Worm (Caenorhabditis elegans) whole organism, L3 larva: ENCODE measurements around the gene pafo-1.
A peak's percentile ranks its signal among the peaks of the same experiment; 100 is the strongest.
"Not testable (repeated sequence)": the region's sequence is repeated elsewhere in the genome, so short reads cannot be mapped to it uniquely, and the experiment has no call there.

Source experiments
- R02D3.7 ChIP-seq: fragments of 150-350 bp; optimal IDR thresholded peaks from 2 replicates; lab custom pipeline; 2014; ENCODE audit warnings: missing biosample characterization, missing genetic modification characterization
- ZK546.5 ChIP-seq: sonication (generic microtip); optimal IDR thresholded peaks from 2 replicates; lab custom pipeline; 2017; ENCODE audit warnings: missing biosample characterization, missing genetic modification characterization
- aly-2 ChIP-seq: fragments of 150-350 bp; optimal IDR thresholded peaks from 2 replicates; lab custom pipeline; 2014; ENCODE audit warnings: missing biosample characterization, missing genetic modification characterization
- ama-1 ChIP-seq: fragments of 150-350 bp; optimal IDR thresholded peaks from 2 replicates; lab custom pipeline; 2018
- ceh-16 ChIP-seq: sonication (generic microtip); optimal IDR thresholded peaks from 2 replicates; lab custom pipeline; 2017; ENCODE audit warnings: missing biosample characterization, missing genetic modification characterization
- ceh-28 ChIP-seq: fragments of 150-350 bp; optimal IDR thresholded peaks from 2 replicates; lab custom pipeline; 2014; ENCODE audit warnings: missing biosample characterization, missing genetic modification reagents, missing genetic modification characterization
- ceh-82 ChIP-seq: fragments of 150-350 bp; optimal IDR thresholded peaks from 2 replicates; lab custom pipeline; 2014; ENCODE audit warnings: missing biosample characterization, missing genetic modification characterization
- ceh-9 ChIP-seq: sonication (generic microtip); optimal IDR thresholded peaks from 2 replicates; lab custom pipeline; 2018; ENCODE audit warnings: missing biosample characterization, missing genetic modification characterization
- egl-27 ChIP-seq: sonication (generic microtip); optimal IDR thresholded peaks from 4 replicates; lab custom pipeline; 2017; ENCODE audit warnings: missing biosample characterization, missing genetic modification reagents, missing genetic modification characterization
- egl-5 ChIP-seq: fragments of 150-350 bp; optimal IDR thresholded peaks from 2 replicates; lab custom pipeline; 2017; ENCODE audit warnings: missing biosample characterization, missing genetic modification reagents, missing genetic modification characterization, inconsistent platforms
- elt-1 ChIP-seq: fragments of 150-350 bp; optimal IDR thresholded peaks from 2 replicates; lab custom pipeline; 2014; ENCODE audit warnings: missing biosample characterization, missing genetic modification characterization
- elt-2 ChIP-seq: sonication (generic microtip); optimal IDR thresholded peaks from 2 replicates; lab custom pipeline; 2016; ENCODE audit warnings: missing genetic modification reagents, mild to moderate bottlenecking, missing genetic modification characterization, missing compliant biosample characterization
- elt-3 ChIP-seq, 3 experiments: fragments of 150-350 bp in 1 of 3; sonication (generic microtip) in 2 of 3; optimal IDR thresholded peaks; 2 replicates in 2 of 3; 4 replicates in 1 of 3; lab custom pipeline; 2014 to 2017; ENCODE audit warnings: missing biosample characterization in 3 of 3, missing genetic modification characterization in 3 of 3
- eor-1 ChIP-seq, 2 experiments: fragments of 150-350 bp; optimal IDR thresholded peaks; 2 replicates each; lab custom pipeline; 2014 to 2018; ENCODE audit warnings: missing biosample characterization in 2 of 2, missing genetic modification characterization in 2 of 2
- fkh-10 ChIP-seq: sonication (generic microtip); optimal IDR thresholded peaks from 2 replicates; lab custom pipeline; 2017; ENCODE audit warnings: missing biosample characterization, missing genetic modification reagents, missing genetic modification characterization
- hmg-11 ChIP-seq: sonication (generic microtip); optimal IDR thresholded peaks from 2 replicates; lab custom pipeline; 2016; ENCODE audit warnings: missing genetic modification characterization, missing compliant biosample characterization
- jun-1 ChIP-seq: fragments of 150-350 bp; optimal IDR thresholded peaks from 2 replicates; lab custom pipeline; 2014; ENCODE audit warnings: missing biosample characterization, missing genetic modification reagents, missing genetic modification characterization
- lin-15B ChIP-seq: fragments of 150-350 bp; optimal IDR thresholded peaks from 2 replicates; lab custom pipeline; 2014; ENCODE audit warnings: missing biosample characterization, missing genetic modification characterization
- lin-39 ChIP-seq: fragments of 150-350 bp; optimal IDR thresholded peaks from 2 replicates; lab custom pipeline; 2018; ENCODE audit warnings: missing biosample characterization, missing genetic modification reagents, missing genetic modification characterization
- lsy-12 ChIP-seq: sonication (generic microtip); optimal IDR thresholded peaks from 2 replicates; lab custom pipeline; 2016; ENCODE audit warnings: mild to moderate bottlenecking, missing genetic modification characterization, missing compliant biosample characterization
- mml-1 ChIP-seq: fragments of 150-350 bp; sonication (generic microtip); optimal IDR thresholded peaks from 3 replicates; lab custom pipeline; 2014; ENCODE audit warnings: missing biosample characterization, missing genetic modification characterization
- nfya-1 ChIP-seq: sonication (generic microtip); optimal IDR thresholded peaks from 2 replicates; lab custom pipeline; 2017; ENCODE audit warnings: missing genetic modification characterization, mild to moderate bottlenecking, missing compliant biosample characterization, antibody characterized with exemption, moderate library complexity; ENCODE audit not compliant: insufficient read depth
- nhr-12 ChIP-seq: fragments of 150-350 bp; optimal IDR thresholded peaks from 2 replicates; lab custom pipeline; 2014; ENCODE audit warnings: missing biosample characterization, missing genetic modification characterization
- nhr-23 ChIP-seq: fragments of 150-350 bp; optimal IDR thresholded peaks from 2 replicates; lab custom pipeline; 2014; ENCODE audit warnings: missing biosample characterization, missing genetic modification reagents, missing genetic modification characterization
- nhr-237 ChIP-seq: fragments of 150-350 bp; optimal IDR thresholded peaks from 2 replicates; lab custom pipeline; 2014; ENCODE audit warnings: missing biosample characterization, missing genetic modification characterization
- nhr-25 ChIP-seq: sonication (generic microtip); optimal IDR thresholded peaks from 2 replicates; lab custom pipeline; 2017; ENCODE audit warnings: missing biosample characterization, missing genetic modification characterization
- nhr-28 ChIP-seq: fragments of 150-350 bp; optimal IDR thresholded peaks from 2 replicates; lab custom pipeline; 2014; ENCODE audit warnings: missing biosample characterization, missing genetic modification characterization
- nhr-43 ChIP-seq: sonication (generic microtip); optimal IDR thresholded peaks from 2 replicates; lab custom pipeline; 2016; ENCODE audit warnings: mild to moderate bottlenecking, missing genetic modification characterization, missing compliant biosample characterization; ENCODE audit not compliant: poor library complexity, severe bottlenecking
- pha-4 ChIP-seq: fragments of 150-350 bp; optimal IDR thresholded peaks from 2 replicates; lab custom pipeline; 2014; ENCODE audit warnings: missing biosample characterization, missing genetic modification reagents, missing genetic modification characterization
- pqm-1 ChIP-seq: fragments of 150-350 bp; optimal IDR thresholded peaks from 2 replicates; lab custom pipeline; 2017; ENCODE audit warnings: missing biosample characterization, missing genetic modification characterization, inconsistent platforms
- sea-2 ChIP-seq: fragments of 150-350 bp; sonication (generic microtip); optimal IDR thresholded peaks from 4 replicates; lab custom pipeline; 2014; ENCODE audit warnings: missing biosample characterization, missing genetic modification reagents, missing genetic modification characterization
- skn-1 ChIP-seq: fragments of 150-350 bp; optimal IDR thresholded peaks from 2 replicates; lab custom pipeline; 2014; ENCODE audit warnings: missing biosample characterization, missing genetic modification characterization
- snpc-4 ChIP-seq: fragments of 150-350 bp; optimal IDR thresholded peaks from 2 replicates; lab custom pipeline; 2014; ENCODE audit warnings: missing biosample characterization, missing genetic modification characterization
- tbx-2 ChIP-seq: sonication (generic microtip); optimal IDR thresholded peaks from 2 replicates; lab custom pipeline; 2016; ENCODE audit warnings: mild to moderate bottlenecking, missing genetic modification characterization, missing compliant biosample characterization
- unc-39 ChIP-seq: sonication (generic microtip); optimal IDR thresholded peaks from 4 replicates; lab custom pipeline; 2017; ENCODE audit warnings: missing biosample characterization, missing genetic modification characterization
- zag-1 ChIP-seq: fragments of 150-350 bp; optimal IDR thresholded peaks from 2 replicates; lab custom pipeline; 2014; ENCODE audit warnings: missing biosample characterization, missing genetic modification characterization
- ztf-11 ChIP-seq: fragments of 150-350 bp; optimal IDR thresholded peaks from 2 replicates; lab custom pipeline; 2014; ENCODE audit warnings: missing biosample characterization, missing genetic modification characterization
- ztf-4 ChIP-seq: fragments of 150-350 bp; optimal IDR thresholded peaks from 2 replicates; lab custom pipeline; 2014; ENCODE audit warnings: missing biosample characterization, missing genetic modification characterization

Gene pafo-1

ce11 chrV:11521448-11521847 is at the start of gene pafo-1:
TSS of gene pafo-1 (plus strand) at chrV:11521703.
- peak; percentile 77 for TF ChIP-seq R02D3.7 (tag; lab: Kevin White, UChicago)
- peak; percentile 67 for TF ChIP-seq ceh-82 (tag; lab: Kevin White, UChicago)
- no peak for TF ChIP-seq ztf-11
- peak; percentile 79 for TF ChIP-seq tbx-2 (tag; lab: Kevin White, UChicago)
- peak; percentile 66 for TF ChIP-seq nhr-25
- peak; percentile 70 for TF ChIP-seq snpc-4
- no peak for TF ChIP-seq sea-2 (GFP tag; lab: Kevin White, UChicago)
- TF ChIP-seq zag-1: peak; percentile 19
- TF ChIP-seq pha-4: peak; percentile 90
- peak; percentile 26 for TF ChIP-seq ceh-16 (tag; lab: Kevin White, UChicago)
- no peak for TF ChIP-seq nhr-12 (tag; lab: Kevin White, UChicago)
- peak; percentile 52 for TF ChIP-seq elt-2 (tag; lab: Kevin White, UChicago)
- peak; percentile 61 for TF ChIP-seq ceh-28 (tag; lab: Kevin White, UChicago)
- TF ChIP-seq ztf-4 (tag; lab: Kevin White, UChicago): no peak
- TF ChIP-seq aly-2 (tag; lab: Kevin White, UChicago): peak; percentile 73
- TF ChIP-seq jun-1 (tag; lab: Kevin White, UChicago): peak; percentile 86
- TF ChIP-seq unc-39: no peak
- TF ChIP-seq nhr-23 (tag; lab: Kevin White, UChicago): peak; percentile 80
- TF ChIP-seq nfya-1 (tag; lab: Kevin White, UChicago): peak; percentile 85
- TF ChIP-seq fkh-10 (GFP tag; lab: Kevin White, UChicago): peak; percentile 30
- no peak for TF ChIP-seq ceh-9
- TF ChIP-seq ama-1 (lab: Kevin White, UChicago): no peak
- TF ChIP-seq nhr-43 (tag; lab: Kevin White, UChicago): peak; percentile 89
- peak; percentile 26 for TF ChIP-seq egl-27 (tag; lab: Kevin White, UChicago)
- TF ChIP-seq mml-1 (tag; lab: Kevin White, UChicago): no peak
- no peak for TF ChIP-seq egl-5 (tag; lab: Kevin White, UChicago)
- TF ChIP-seq nhr-28 (tag; lab: Kevin White, UChicago): no peak
- TF ChIP-seq hmg-11: no peak
- TF ChIP-seq lsy-12 (tag; lab: Kevin White, UChicago): peak; percentile 79
- no peak for TF ChIP-seq elt-3 (tag; optimal IDR thresholded peaks at IDR 0.05; lab: Kevin White, UChicago)
- no peak for TF ChIP-seq eor-1 (tag; optimal IDR thresholded peaks at IDR 0.05; lab: Kevin White, UChicago)
- TF ChIP-seq ZK546.5: no peak
- TF ChIP-seq lin-15B (tag; lab: Kevin White, UChicago): peak; percentile 87
- peak; percentile 23 for TF ChIP-seq pqm-1 (tag; lab: Kevin White, UChicago)
- peak; percentile 74 for TF ChIP-seq skn-1 (tag; lab: Kevin White, UChicago)
- peak; percentile 74 for TF ChIP-seq lin-39 (tag; lab: Kevin White, UChicago)

- no peak for TF ChIP-seq egl-27 (tag; lab: Kevin White, UChicago)
- no peak for TF ChIP-seq elt-1 (tag; lab: Kevin White, UChicago)
- no peak for TF ChIP-seq nhr-237 (tag; lab: Kevin White, UChicago)
- no peak for TF ChIP-seq ceh-82 (tag; lab: Kevin White, UChicago)
- TF ChIP-seq ceh-16 (tag; lab: Kevin White, UChicago): no peak
Measured at ce11 chrV:11472209-11472608, 49.3 kb upstream of the pafo-1 start, which contains the start of the genes nas-20 and nas-21. TSS of gene nas-20 (minus strand) at chrV:11472309. TSS of gene nas-21 (plus strand) at chrV:11472564.

- TF ChIP-seq ceh-16 (tag; lab: Kevin White, UChicago) (no peak), zag-1 (no peak), ceh-82 (tag; lab: Kevin White, UChicago) (no peak), elt-1 (tag; lab: Kevin White, UChicago) (no peak), unc-39 (no peak)
Measured at ce11 chrV:11474399-11474798, 47.1 kb upstream of the pafo-1 start, which contains the start of gene nas-22. TSS of gene nas-22 (plus strand) at chrV:11474699.

- not testable (repeated sequence) for TF ChIP-seq R02D3.7 (tag; lab: Kevin White, UChicago); ZK546.5; ceh-9
- TF ChIP-seq, all 47 proteins: peak for 0; not testable (repeated sequence) for 47
Measured at ce11 chrV:11475638-11476037, 45.9 kb upstream of the pafo-1 start, which contains the start of gene T11F9.7. TSS of gene T11F9.7 (plus strand) at chrV:11475938.
